Worm (Caenorhabditis elegans): ENCODE data around the gene T28D6.7.

Gene T28D6.7

DNA sequence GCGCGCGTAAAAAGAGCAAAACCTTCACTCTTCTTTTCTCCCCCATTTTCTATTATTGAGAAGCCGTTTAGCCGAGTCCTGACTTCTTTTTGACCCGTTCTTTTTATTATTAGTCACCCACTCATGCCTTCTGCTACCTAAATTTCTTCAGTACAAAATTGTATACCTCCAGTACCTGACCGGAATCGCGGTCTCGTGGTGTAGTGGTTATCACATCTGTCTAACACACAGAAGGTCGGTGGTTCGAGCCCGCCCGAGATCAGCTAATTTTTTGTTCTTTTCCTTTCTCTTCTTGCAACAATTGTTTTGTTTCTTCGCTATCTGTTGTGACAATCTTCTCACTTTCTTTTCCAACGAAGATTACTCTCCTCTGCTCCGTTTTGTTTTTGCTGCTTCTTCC, 6.6 kb upstream of the T28D6.7 start (continued):
- no peak for TF ChIP-seq ceh-20 (GFP tag; IDR thresholded peaks at IDR 0.05)
- no peak for TF ChIP-seq nhr-237 (tag; optimal IDR thresholded peaks at IDR 0.05)
- no peak for TF ChIP-seq nhr-6 (tag; optimal IDR thresholded peaks at IDR 0.05)

DNA sequence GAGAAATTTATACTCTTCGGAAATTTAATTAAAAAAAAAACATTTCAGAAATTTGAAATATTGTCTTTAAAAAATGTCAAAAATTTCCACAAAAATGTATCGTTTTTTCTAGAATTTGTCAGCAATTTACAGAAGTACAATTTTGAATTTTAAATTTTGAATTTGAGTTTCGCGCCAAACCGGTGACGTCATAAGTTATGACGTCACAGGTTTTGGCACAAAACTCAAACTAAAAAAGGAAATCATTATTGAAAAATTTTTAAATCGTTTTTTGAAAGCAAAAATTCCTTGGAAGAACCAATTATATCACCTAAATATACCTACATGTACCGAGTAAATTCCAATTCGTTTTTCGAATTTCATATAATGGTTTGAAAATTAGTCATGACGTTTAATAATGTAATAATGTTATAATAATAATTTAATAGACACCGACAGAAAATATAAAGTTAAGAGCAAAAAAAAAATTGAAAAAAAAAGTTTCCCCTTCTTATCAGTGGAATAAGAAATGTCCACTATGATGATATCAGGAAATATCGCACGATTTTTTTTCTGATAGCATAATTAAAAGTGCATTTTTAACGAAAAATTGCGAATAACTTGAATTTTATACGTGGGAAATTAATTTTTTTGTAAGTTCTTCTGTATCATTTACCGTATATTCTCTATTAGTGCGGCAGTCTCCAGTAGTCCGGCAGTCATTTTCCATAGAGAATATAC, 4.0 kb upstream of the T28D6.7 start:
- TF ChIP-seq nhr-77 (tag; optimal IDR thresholded peaks at IDR 0.05), result no peak
- no peak for TF ChIP-seq F49E8.2 (tag; optimal IDR thresholded peaks at IDR 0.05; ENCODE audit: borderline replicate concordance)
- no peak for TF ChIP-seq R02D3.7 (tag; optimal IDR thresholded peaks at IDR 0.05)
- no peak for TF ChIP-seq ceh-32 (tag; optimal IDR thresholded peaks at IDR 0.05; ENCODE audit: poor library complexity)
- peak; percentile 70 for TF ChIP-seq pqm-1 (tag; optimal IDR thresholded peaks at IDR 0.05)
- no peak for TF ChIP-seq nhr-48 (tag; optimal IDR thresholded peaks at IDR 0.05)
- peak; percentile 25 for TF ChIP-seq nhr-28 (tag; optimal IDR thresholded peaks at IDR 0.05)
- no peak for TF ChIP-seq Y5F2A.4 (GFP tag; optimal IDR thresholded peaks at IDR 0.05)
- TF ChIP-seq nhr-102 (tag; optimal IDR thresholded peaks at IDR 0.05), result no peak
- TF ChIP-seq unc-62 (GFP tag; optimal IDR thresholded peaks at IDR 0.05 in 1 of 2), result peak in 1 of 2 experiments; percentile 29
- no peak for TF ChIP-seq unc-62 (tag; optimal IDR thresholded peaks at IDR 0.05)
- TF ChIP-seq gei-8 (GFP tag; optimal IDR thresholded peaks at IDR 0.05), result no peak

DNA sequence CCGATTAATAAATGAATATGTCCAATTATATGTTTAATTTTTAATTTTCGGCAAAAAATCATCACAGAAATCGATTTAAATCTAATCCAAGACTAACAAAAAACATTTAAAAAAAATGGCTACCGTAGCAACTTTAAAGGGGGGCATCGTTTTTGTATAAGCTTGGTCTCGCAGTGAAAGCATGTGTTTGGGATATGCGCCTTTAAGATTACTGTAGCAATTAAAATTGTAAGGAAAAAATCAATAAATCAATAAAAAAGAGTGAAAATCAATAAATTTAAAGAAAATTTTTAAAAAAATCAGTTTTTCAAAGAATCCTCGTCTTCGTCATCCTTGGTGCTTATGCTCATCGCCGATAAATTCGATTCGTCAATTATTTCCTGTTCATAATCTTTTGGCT, 2.2 kb downstream of the T28D6.7 start:
- TF ChIP-seq egl-43 (GFP tag; IDR thresholded peaks at IDR 0.05) (no peak), lin-38 (GFP tag; IDR thresholded peaks at IDR 0.05) (peak; percentile 30; the same call in 1 of the 2 replicates), dmd-9 (GFP tag; IDR thresholded peaks at IDR 0.05) (no peak), nhr-25 (tag; optimal IDR thresholded peaks at IDR 0.05; ENCODE audit: borderline replicate concordance, insufficient read depth) (no peak), lin-39 (tag; optimal IDR thresholded peaks at IDR 0.05) (no peak), mep-1 (tag; optimal IDR thresholded peaks at IDR 0.05) (no peak), jun-1 (tag; optimal IDR thresholded peaks at IDR 0.05) (no peak), hif-1 (tag; optimal IDR thresholded peaks at IDR 0.05) (no peak), lin-1 (GFP tag; IDR thresholded peaks at IDR 0.05) (no peak), ztf-11 (tag; optimal IDR thresholded peaks at IDR 0.05) (no peak), hmg-1.1 (GFP tag; IDR thresholded peaks at IDR 0.05) (no peak), aha-1 (tag) (no peak), tra-1 (GFP tag; IDR thresholded peaks at IDR 0.05) (no peak), fos-1 (tag; optimal IDR thresholded peaks at IDR 0.05) (no peak), madf-9 (GFP tag; conservative IDR thresholded peaks at IDR 0.05) (no peak), pha-4 (GFP tag; IDR thresholded peaks at IDR 0.05) (no peak), pha-4 (tag; optimal IDR thresholded peaks at IDR 0.05) (no peak), zag-1 (tag; optimal IDR thresholded peaks at IDR 0.05) (no peak), arid-1 (GFP tag; conservative IDR thresholded peaks at IDR 0.05) (no peak), hlh-11 (tag; optimal IDR thresholded peaks at IDR 0.05) (no peak), F49E8.2 (tag; optimal IDR thresholded peaks at IDR 0.05; ENCODE audit: borderline replicate concordance) (peak; percentile 31), mes-2 (tag; optimal IDR thresholded peaks at IDR 0.05; ENCODE audit: poor library complexity, severe bottlenecking) (no peak), ZK337.2 (GFP tag; IDR thresholded peaks at IDR 0.05) (no peak), ztf-7 (tag; optimal IDR thresholded peaks at IDR 0.05) (no peak), ceh-28 (tag; optimal IDR thresholded peaks at IDR 0.05) (peak; percentile 96), nhr-6 (tag; optimal IDR thresholded peaks at IDR 0.05) (no peak), dve-1 (tag; optimal IDR thresholded peaks at IDR 0.05; ENCODE audit: insufficient read depth) (no peak), F10B5.3 (tag; optimal IDR thresholded peaks at IDR 0.05) (no peak), mxl-3 (GFP tag; optimal IDR thresholded peaks at IDR 0.05) (no peak), daf-8 (GFP tag; IDR thresholded peaks at IDR 0.05) (no peak), nhr-77 (tag; optimal IDR thresholded peaks at IDR 0.05) (no peak), ZK546.5 (tag; optimal IDR thresholded peaks at IDR 0.05) (no peak), zip-2 (tag; optimal IDR thresholded peaks at IDR 0.05) (no peak), lsy-2 (tag; optimal IDR thresholded peaks at IDR 0.05) (peak in 1 of 2 experiments; percentile 55), sdz-12 (GFP tag; optimal IDR thresholded peaks at IDR 0.05) (no peak), set-16 (GFP tag; IDR thresholded peaks at IDR 0.05) (no peak)
